Fruit fly (Drosophila melanogaster): ENCODE measurements around the gene Tmhs.

Gene Tmhs

dm6 chr3L:1914668-1915067, 29.2 kb downstream of the Tmhs start:
- TF ChIP-seq Abd-B (GFP tag; optimal IDR thresholded peaks at IDR 0.05) (no peak), CG32264 (GFP tag; optimal IDR thresholded peaks at IDR 0.05) (no peak), h (GFP tag; optimal IDR thresholded peaks at IDR 0.05) (no peak), psq (GFP tag; optimal IDR thresholded peaks at IDR 0.05) (no peak), brk (GFP tag; optimal IDR thresholded peaks at IDR 0.05) (no peak), Sp1 (GFP tag; optimal IDR thresholded peaks at IDR 0.05) (no peak), jim (GFP tag; optimal IDR thresholded peaks at IDR 0.05) (no peak), Hr83 (GFP tag; optimal IDR thresholded peaks at IDR 0.05; ENCODE audit: poor library complexity, severe bottlenecking) (no peak), fru (GFP tag; optimal IDR thresholded peaks at IDR 0.05) (no peak), Vsx2 (GFP tag; optimal IDR thresholded peaks at IDR 0.05; ENCODE audit: partially characterized antibody) (no peak), woc (GFP tag; optimal IDR thresholded peaks at IDR 0.05) (no peak), Dfd (GFP tag; optimal IDR thresholded peaks at IDR 0.05) (no peak), tai (GFP tag; optimal IDR thresholded peaks at IDR 0.05) (no peak), Dif (GFP tag; optimal IDR thresholded peaks at IDR 0.05; ENCODE audit: partially characterized antibody) (no peak), HLH106 (tag; optimal IDR thresholded peaks at IDR 0.05) (no peak), lola (GFP tag; optimal IDR thresholded peaks at IDR 0.05) (no peak)

dm6 chr3L:1916617-1917016, 31.2 kb downstream of the Tmhs start:
- TF ChIP-seq tai (GFP tag; optimal IDR thresholded peaks at IDR 0.05) (no peak), OdsH (GFP tag; optimal IDR thresholded peaks at IDR 0.05) (no peak), usp (GFP tag; optimal IDR thresholded peaks at IDR 0.05) (no peak), sv (GFP tag; optimal IDR thresholded peaks at IDR 0.05) (no peak), N (GFP tag; optimal IDR thresholded peaks at IDR 0.05) (no peak), Rel (GFP tag; optimal IDR thresholded peaks at IDR 0.05) (no peak), Rel (tag; optimal IDR thresholded peaks at IDR 0.05) (no peak), CG9705 (GFP tag; optimal IDR thresholded peaks at IDR 0.05) (no peak), Abd-B (GFP tag; optimal IDR thresholded peaks at IDR 0.05) (no peak), br (GFP tag; optimal IDR thresholded peaks at IDR 0.05) (no peak), CrebA (GFP tag; optimal IDR thresholded peaks at IDR 0.05; ENCODE audit: borderline replicate concordance) (no peak)

dm6 chr3L:1920051-1920450, 34.6 kb downstream of the Tmhs start:
- TF ChIP-seq jim (GFP tag; optimal IDR thresholded peaks at IDR 0.05) (no peak), br (GFP tag; optimal IDR thresholded peaks at IDR 0.05) (no peak), rgr (GFP tag; optimal IDR thresholded peaks at IDR 0.05) (no peak), Dfd (GFP tag; optimal IDR thresholded peaks at IDR 0.05) (no peak), CG32264 (GFP tag; optimal IDR thresholded peaks at IDR 0.05) (no peak), Mio (GFP tag; optimal IDR thresholded peaks at IDR 0.05) (no peak), Rel (GFP tag; optimal IDR thresholded peaks at IDR 0.05) (no peak), Rel (tag; optimal IDR thresholded peaks at IDR 0.05) (no peak), dl (GFP tag; optimal IDR thresholded peaks at IDR 0.05; ENCODE audit: insufficient read depth in 1 of 2, partially characterized antibody in 2 of 2) (no peak), sage (GFP tag; optimal IDR thresholded peaks at IDR 0.05) (no peak), Myc (optimal IDR thresholded peaks at IDR 0.05) (no peak), Hr83 (GFP tag; optimal IDR thresholded peaks at IDR 0.05; ENCODE audit: poor library complexity, severe bottlenecking) (no peak), woc (GFP tag; optimal IDR thresholded peaks at IDR 0.05) (no peak), Sp1 (GFP tag; optimal IDR thresholded peaks at IDR 0.05) (no peak), h (GFP tag; optimal IDR thresholded peaks at IDR 0.05) (no peak), fru (GFP tag; optimal IDR thresholded peaks at IDR 0.05) (no peak), dsf (GFP tag; optimal IDR thresholded peaks at IDR 0.05; ENCODE audit: borderline replicate concordance) (no peak), ey (GFP tag; optimal IDR thresholded peaks at IDR 0.05) (no peak), usp (GFP tag; optimal IDR thresholded peaks at IDR 0.05) (no peak), lola (GFP tag; optimal IDR thresholded peaks at IDR 0.05) (no peak), OdsH (GFP tag; optimal IDR thresholded peaks at IDR 0.05) (no peak)

dm6 chr3L:1920943-1921342, 35.5 kb downstream of the Tmhs start, which contains the start of gene Dbx:
Dbx (plus strand) TSS chr3L:1921307.
- TF ChIP-seq Myc (optimal IDR thresholded peaks at IDR 0.05) = no peak
- TF ChIP-seq rgr (GFP tag; optimal IDR thresholded peaks at IDR 0.05) = no peak
- no peak for TF ChIP-seq jim (GFP tag; optimal IDR thresholded peaks at IDR 0.05)
- TF ChIP-seq dl (GFP tag; optimal IDR thresholded peaks at IDR 0.05; ENCODE audit: insufficient read depth in 1 of 2, partially characterized antibody in 2 of 2) = no peak
- no peak for TF ChIP-seq CG32264 (GFP tag; optimal IDR thresholded peaks at IDR 0.05)
- no peak for TF ChIP-seq sage (GFP tag; optimal IDR thresholded peaks at IDR 0.05)
- no peak for TF ChIP-seq usp (GFP tag; optimal IDR thresholded peaks at IDR 0.05)
- no peak for TF ChIP-seq foxo (GFP tag; optimal IDR thresholded peaks at IDR 0.05)
- no peak for TF ChIP-seq Dif (GFP tag; optimal IDR thresholded peaks at IDR 0.05; ENCODE audit: partially characterized antibody)
- TF ChIP-seq psq (GFP tag; optimal IDR thresholded peaks at IDR 0.05) = no peak
- no peak for TF ChIP-seq OdsH (GFP tag; optimal IDR thresholded peaks at IDR 0.05)
- no peak for TF ChIP-seq CrebA (GFP tag; optimal IDR thresholded peaks at IDR 0.05; ENCODE audit: borderline replicate concordance)
